Worm (Caenorhabditis elegans) whole organism, young adult: ENCODE results near the gene F28H6.4.

Experiments
- B0035.1 ChIP-seq: sonication (generic microtip); optimal IDR thresholded peaks from 2 replicates; lab custom pipeline; 2016; ENCODE audit warnings: missing genetic modification characterization, mild to moderate bottlenecking, missing compliant biosample characterization, missing genotype, missing genetic modification reagents
- D2030.7 ChIP-seq: fragments of 200-800 bp; sonication (Bioruptor generic); IDR thresholded peaks from 2 replicates; pipeline ENCODE4 v1.3.6; 2022; ENCODE audit warnings: missing genetic modification reagents, missing genetic modification characterization, missing compliant biosample characterization
- F37B4.10 ChIP-seq: fragments of 200-800 bp; sonication (Bioruptor generic); IDR thresholded peaks from 2 replicates; pipeline ENCODE4 v1.3.6; 2022; ENCODE audit warnings: missing genetic modification characterization, missing compliant biosample characterization
- F39B2.1 ChIP-seq: fragments of 200-800 bp; sonication (Bioruptor generic); IDR thresholded peaks from 2 replicates; pipeline ENCODE4 v1.3.6; 2022; ENCODE audit warnings: missing genetic modification reagents, missing genetic modification characterization, missing compliant biosample characterization
- F49E8.2 ChIP-seq: sonication (generic microtip); optimal IDR thresholded peaks from 3 replicates; lab custom pipeline; 2017; ENCODE audit warnings: missing genetic modification characterization, mild to moderate bottlenecking, missing compliant biosample characterization, antibody characterized with exemption, moderate library complexity; ENCODE audit not compliant: insufficient read depth
- F55B11.4 ChIP-seq: sonication (generic microtip); optimal IDR thresholded peaks from 2 replicates; lab custom pipeline; 2016; ENCODE audit warnings: missing compliant biosample characterization, missing genetic modification characterization, borderline replicate concordance; ENCODE audit not compliant: insufficient read depth
- K11D2.4 ChIP-seq: fragments of 200-800 bp; sonication (Bioruptor generic); IDR thresholded peaks from 2 replicates; pipeline ENCODE4 v1.3.6; 2022; ENCODE audit warnings: missing genetic modification reagents, missing genetic modification characterization, missing compliant biosample characterization
- T07F8.4 ChIP-seq: sonication (generic microtip); optimal IDR thresholded peaks from 2 replicates; lab custom pipeline; 2016; ENCODE audit warnings: mild to moderate bottlenecking, missing genetic modification characterization, moderate library complexity, missing compliant biosample characterization
- Y53F4B.3 ChIP-seq: fragments of 200-800 bp; sonication (Bioruptor generic); IDR thresholded peaks from 2 replicates; pipeline ENCODE4 v1.3.6; 2022; ENCODE audit warnings: missing genetic modification reagents, missing genetic modification characterization, missing compliant biosample characterization
- Y56A3A.18 ChIP-seq: fragments of 200-800 bp; sonication (Bioruptor generic); IDR thresholded peaks from 2 replicates; pipeline ENCODE4 v1.3.6; 2022; ENCODE audit warnings: missing genetic modification reagents, missing genetic modification characterization, missing compliant biosample characterization
- Y79H2A.3 ChIP-seq: fragments of 200-800 bp; sonication (Bioruptor generic); conservative IDR thresholded peaks from 2 replicates; pipeline ENCODE4 v1.3.6; 2022; ENCODE audit warnings: missing genetic modification reagents, missing genetic modification characterization, missing compliant biosample characterization
- akir-1 ChIP-seq: fragments of 200-800 bp; sonication (Bioruptor generic); optimal IDR thresholded peaks from 2 replicates; lab custom pipeline; 2018; ENCODE audit warnings: mild to moderate bottlenecking, missing genetic modification characterization, moderate library complexity, missing compliant biosample characterization
- aptf-3 ChIP-seq: fragments of 200-800 bp; sonication (Bioruptor generic); IDR thresholded peaks from 2 replicates; pipeline ENCODE4 v1.3.6; 2022; ENCODE audit warnings: missing genetic modification characterization, missing compliant biosample characterization
- attf-6 ChIP-seq: fragments of 200-800 bp; sonication (Bioruptor generic); IDR thresholded peaks from 2 replicates; pipeline ENCODE4 v1.3.6; 2022; ENCODE audit warnings: missing genetic modification reagents, missing genetic modification characterization, missing compliant biosample characterization
- bed-2 ChIP-seq: fragments of 200-800 bp; sonication (Bioruptor generic); IDR thresholded peaks from 2 replicates; pipeline ENCODE4 v1.3.6; 2022; ENCODE audit warnings: missing genetic modification reagents, missing genetic modification characterization, missing compliant biosample characterization
- ceh-100 ChIP-seq: fragments of 200-800 bp; sonication (Bioruptor generic); IDR thresholded peaks from 2 replicates; pipeline ENCODE4 v1.3.6; 2022; ENCODE audit warnings: missing genetic modification reagents, missing genetic modification characterization, missing compliant biosample characterization
- dox-1 ChIP-seq: fragments of 200-800 bp; sonication (Bioruptor generic); IDR thresholded peaks from 2 replicates; pipeline ENCODE4 v1.3.6; 2022; ENCODE audit warnings: missing genetic modification reagents, missing genetic modification characterization, missing compliant biosample characterization
- dpff-1 ChIP-seq: sonication (generic microtip); optimal IDR thresholded peaks from 2 replicates; lab custom pipeline; 2017; ENCODE audit warnings: mild to moderate bottlenecking, missing genetic modification characterization, missing compliant biosample characterization
- egl-18 ChIP-seq: fragments of 200-800 bp; sonication (Bioruptor generic); IDR thresholded peaks from 2 replicates; pipeline ENCODE4 v1.3.6; 2022; ENCODE audit warnings: missing genetic modification reagents, missing genetic modification characterization, missing compliant biosample characterization
- egrh-3 ChIP-seq: fragments of 200-800 bp; sonication (Bioruptor generic); IDR thresholded peaks from 2 replicates; pipeline ENCODE4 v1.3.6; 2022; ENCODE audit warnings: missing genetic modification reagents, missing genetic modification characterization, missing compliant biosample characterization
- ets-4 ChIP-seq: fragments of 200-800 bp; sonication (Bioruptor generic); optimal IDR thresholded peaks from 2 replicates; lab custom pipeline; 2018; ENCODE audit warnings: mild to moderate bottlenecking, missing genetic modification characterization, missing compliant biosample characterization
- gei-17 ChIP-seq: fragments of 200-800 bp; sonication (Bioruptor generic); optimal IDR thresholded peaks from 2 replicates; lab custom pipeline; 2018; ENCODE audit warnings: mild to moderate bottlenecking, missing genetic modification characterization, missing compliant biosample characterization
- hmg-20 ChIP-seq: fragments of 200-800 bp; sonication (Bioruptor generic); IDR thresholded peaks from 2 replicates; pipeline ENCODE4 v1.3.6; 2022; ENCODE audit warnings: missing genetic modification reagents, missing genetic modification characterization, missing compliant biosample characterization
- let-526 ChIP-seq: fragments of 200-800 bp; sonication (Bioruptor generic); IDR thresholded peaks from 2 replicates; pipeline ENCODE4 v1.3.6; 2022; ENCODE audit warnings: missing genetic modification reagents, missing genetic modification characterization, missing compliant biosample characterization
- lin-26 ChIP-seq: fragments of 200-800 bp; sonication (Bioruptor generic); IDR thresholded peaks from 2 replicates; pipeline ENCODE4 v1.3.6; 2022; ENCODE audit warnings: missing genetic modification reagents, missing genetic modification characterization, missing compliant biosample characterization
- lin-35 ChIP-seq, 3 experiments: fragments of 150-350 bp in 2 of 3; sonication (generic microtip) in 1 of 3; optimal IDR thresholded peaks; 2 replicates each; lab custom pipeline; 2014 to 2018; ENCODE audit warnings: missing biosample characterization in 3 of 3, missing genetic modification characterization in 3 of 3, missing genetic modification reagents in 3 of 3
- lir-1 ChIP-seq: fragments of 200-800 bp; sonication (Bioruptor generic); conservative IDR thresholded peaks from 2 replicates; pipeline ENCODE4 v1.3.6; 2022; ENCODE audit warnings: missing genetic modification reagents, missing genetic modification characterization, missing compliant biosample characterization
- mel-28 ChIP-seq: sonication (generic microtip); optimal IDR thresholded peaks from 2 replicates; lab custom pipeline; 2016; ENCODE audit warnings: borderline replicate concordance, mild to moderate bottlenecking, missing genetic modification characterization, missing compliant biosample characterization
- mxl-1 ChIP-seq: sonication (generic microtip); optimal IDR thresholded peaks from 2 replicates; lab custom pipeline; 2016; ENCODE audit warnings: missing genetic modification characterization, missing compliant biosample characterization
- nfyb-1 ChIP-seq: fragments of 200-800 bp; sonication (Bioruptor generic); IDR thresholded peaks from 2 replicates; pipeline ENCODE4 v1.3.6; 2022; ENCODE audit warnings: missing genetic modification reagents, missing genetic modification characterization, missing compliant biosample characterization
- nhr-80 ChIP-seq: sonication (generic microtip); optimal IDR thresholded peaks from 2 replicates; lab custom pipeline; 2016; ENCODE audit warnings: missing genetic modification characterization, missing compliant biosample characterization
- pbrm-1 ChIP-seq: fragments of 200-800 bp; sonication (Bioruptor generic); IDR thresholded peaks from 2 replicates; pipeline ENCODE4 v1.3.6; 2022; ENCODE audit warnings: missing genetic modification reagents, missing genetic modification characterization, missing compliant biosample characterization
- rcor-1 ChIP-seq: fragments of 200-800 bp; sonication (Bioruptor generic); IDR thresholded peaks from 2 replicates; pipeline ENCODE4 v1.3.6; 2022; ENCODE audit warnings: missing genetic modification reagents, missing genetic modification characterization, missing compliant biosample characterization
- rpc-1 ChIP-seq, 2 experiments: fragments of 150-350 bp in 1 of 2; sonication (generic microtip) in 1 of 2; optimal IDR thresholded peaks; 2 replicates each; lab custom pipeline; 2014 to 2018; ENCODE audit warnings: missing biosample characterization in 1 of 2, missing genetic modification characterization in 1 of 2, missing genetic modification reagents in 1 of 2, missing genotype in 1 of 2
- snpc-1.3 ChIP-seq: sonication (generic microtip); optimal IDR thresholded peaks from 2 replicates; lab custom pipeline; 2017; ENCODE audit warnings: missing genetic modification characterization, mild to moderate bottlenecking, missing compliant biosample characterization, antibody characterized with exemption, moderate library complexity, missing genotype, missing genetic modification reagents; ENCODE audit not compliant: insufficient read depth
- somi-1 ChIP-seq: fragments of 200-800 bp; sonication (Bioruptor generic); optimal IDR thresholded peaks from 2 replicates; lab custom pipeline; 2018; ENCODE audit warnings: mild to moderate bottlenecking, missing genetic modification characterization, missing compliant biosample characterization
- unc-62 ChIP-seq: fragments of 150-350 bp; optimal IDR thresholded peaks from 2 replicates; lab custom pipeline; 2014; ENCODE audit warnings: missing biosample characterization, missing genetic modification reagents, missing genetic modification characterization
- zfh-2 ChIP-seq: fragments of 200-800 bp; sonication (Bioruptor generic); conservative IDR thresholded peaks from 2 replicates; pipeline ENCODE4 v1.3.6; 2022; ENCODE audit warnings: missing genetic modification reagents, missing genetic modification characterization, missing compliant biosample characterization
- ztf-18 ChIP-seq: sonication (generic microtip); optimal IDR thresholded peaks from 2 replicates; lab custom pipeline; 2016; ENCODE audit warnings: missing genotype, mild to moderate bottlenecking, missing genetic modification characterization, missing compliant biosample characterization
- ztf-22 ChIP-seq: fragments of 200-800 bp; sonication (Bioruptor generic); optimal IDR thresholded peaks from 2 replicates; lab custom pipeline; 2018; ENCODE audit warnings: mild to moderate bottlenecking, missing genetic modification characterization, moderate library complexity, missing compliant biosample characterization
- ztf-26 ChIP-seq: sonication (generic microtip); optimal IDR thresholded peaks from 2 replicates; lab custom pipeline; 2017; ENCODE audit warnings: missing genetic modification characterization, missing compliant biosample characterization

The F28H6.4 gene

ce11 chrX:14102474-14102873 is 25.2 kb upstream of the F28H6.4 start:
- TF ChIP-seq lir-1 (no peak), akir-1 (GFP tag; lab: Kevin White, UChicago) (no peak), unc-62 (GFP tag; lab: Kevin White, UChicago) (no peak), K11D2.4 (GFP tag; lab: Robert Waterston, UW) (no peak), aptf-3 (GFP tag; lab: Robert Waterston, UW) (no peak), Y56A3A.18 (GFP tag; lab: Robert Waterston, UW) (no peak), ztf-18 (tag; lab: Kevin White, UChicago) (no peak), dpff-1 (tag; lab: Kevin White, UChicago) (no peak), ceh-100 (GFP tag; lab: Robert Waterston, UW) (no peak), bed-2 (GFP tag; lab: Robert Waterston, UW) (no peak), rpc-1 (optimal IDR thresholded peaks at IDR 0.05; lab: Kevin White, UChicago) (no peak), rpc-1 (tag; optimal IDR thresholded peaks at IDR 0.05; lab: Kevin White, UChicago) (no peak), F55B11.4 (tag; lab: Kevin White, UChicago) (no peak), D2030.7 (no peak), mxl-1 (tag; lab: Kevin White, UChicago) (no peak), ztf-22 (GFP tag; lab: Kevin White, UChicago) (no peak), ztf-26 (tag; lab: Kevin White, UChicago) (no peak), Y79H2A.3 (GFP tag; lab: Robert Waterston, UW) (no peak)

ce11 chrX:14108245-14108644 is 19.4 kb upstream of the F28H6.4 start, which contains the start of gene F16B12.7:
Gene F16B12.7 (plus strand): TSS chrX:14108545.
- no peak for TF ChIP-seq gei-17 (GFP tag; lab: Kevin White, UChicago)
- no peak for TF ChIP-seq snpc-1.3 (tag; lab: Kevin White, UChicago)
- no peak for TF ChIP-seq F39B2.1 (GFP tag; lab: Robert Waterston, UW)
- TF ChIP-seq F37B4.10 (GFP tag; lab: Robert Waterston, UW) = no peak
- TF ChIP-seq zfh-2 (GFP tag; lab: Robert Waterston, UW) = no peak
- no peak for TF ChIP-seq rcor-1 (GFP tag; lab: Robert Waterston, UW)
- no peak for TF ChIP-seq nhr-80 (tag; lab: Kevin White, UChicago)
- TF ChIP-seq pbrm-1 (GFP tag; lab: Robert Waterston, UW) = no peak
- TF ChIP-seq ets-4 (GFP tag; lab: Kevin White, UChicago) = no peak
- TF ChIP-seq somi-1 = no peak
- TF ChIP-seq lin-35 (GFP tag; optimal IDR thresholded peaks at IDR 0.05; lab: Kevin White, UChicago) = no peak
- no peak for TF ChIP-seq hmg-20 (GFP tag; lab: Robert Waterston, UW)
- TF ChIP-seq B0035.1 (tag; lab: Kevin White, UChicago) = no peak
- no peak for TF ChIP-seq ztf-26 (tag; lab: Kevin White, UChicago)
- no peak for TF ChIP-seq Y53F4B.3

- TF ChIP-seq akir-1 (GFP tag; lab: Kevin White, UChicago) (no peak), let-526 (GFP tag; lab: Robert Waterston, UW) (no peak), snpc-1.3 (tag; lab: Kevin White, UChicago) (no peak)
Measured at ce11 chrX:14113347-14113746, 14.3 kb upstream of the F28H6.4 start, which contains the start of gene nhr-281. Gene nhr-281 (minus strand): TSS chrX:14113447.

ce11 chrX:14115480-14116161 is 12.1 kb upstream of the F28H6.4 start, which contains the start of gene F28H6.7:
Gene F28H6.7 (plus strand): TSS chrX:14116111.
- peak; percentile 35 for TF ChIP-seq ztf-26 (tag; lab: Kevin White, UChicago)
- peak; percentile 93 for TF ChIP-seq lin-26 (GFP tag; lab: Robert Waterston, UW)
- peak in 1 of 3 experiments; percentile 65 for TF ChIP-seq lin-35 (GFP tag; optimal IDR thresholded peaks at IDR 0.05; lab: Kevin White, UChicago)
- TF ChIP-seq T07F8.4 (tag; lab: Kevin White, UChicago) = peak; percentile 41
- 0 out of 2 replicates have a peak, but pooled peaks have one; percentile 45 for TF ChIP-seq attf-6
- TF ChIP-seq nfyb-1 (GFP tag; lab: Robert Waterston, UW) = peak; percentile 74; the same call in 1 of the 2 replicates
- TF ChIP-seq mel-28 (tag; lab: Kevin White, UChicago) = no peak
- no peak; the same call in 1 of the 2 replicates for TF ChIP-seq dox-1 (GFP tag; lab: Robert Waterston, UW)
- no peak for TF ChIP-seq dpff-1 (tag; lab: Kevin White, UChicago)
- TF ChIP-seq egrh-3 (GFP tag; lab: Robert Waterston, UW) = peak; percentile 27; the same call in 1 of the 2 replicates
- TF ChIP-seq Y56A3A.18 (GFP tag; lab: Robert Waterston, UW) = peak; percentile 79; the same call in 1 of the 2 replicates
- no peak for TF ChIP-seq F49E8.2 (tag; lab: Kevin White, UChicago)
- peak; percentile 76; the same call in 1 of the 2 replicates for TF ChIP-seq hmg-20 (GFP tag; lab: Robert Waterston, UW)
- TF ChIP-seq egl-18 = 0 out of 2 replicates have a peak, but pooled peaks have one; percentile 10
